Worm (Caenorhabditis elegans) whole organism, L4/young adult: ENCODE results near the gene map-2.

ENCODE experiments used
- W03F9.2 ChIP-seq: fragments of 150-350 bp; optimal IDR thresholded peaks from 2 replicates; lab custom pipeline; 2014; ENCODE audit warnings: missing biosample characterization, missing genetic modification characterization
- dao-5 ChIP-seq: sonication (generic microtip); optimal IDR thresholded peaks from 2 replicates; lab custom pipeline; 2016; ENCODE audit warnings: missing genotype, missing genetic modification characterization, moderate library complexity, missing compliant biosample characterization
- him-1 ChIP-seq: sonication (generic microtip); optimal IDR thresholded peaks from 2 replicates; lab custom pipeline; 2016; ENCODE audit warnings: missing genotype, missing genetic modification reagents, missing genetic modification characterization, missing compliant biosample characterization

ce11 chrIV:16865487-16865886, 10.8 kb upstream of the map-2 start, which contains the start of gene gtsf-1:
- TF ChIP-seq W03F9.2 (tag; lab: Kevin White, UChicago), result peak; percentile 61
- no peak for TF ChIP-seq him-1 (tag; lab: Kevin White, UChicago)
- TF ChIP-seq dao-5 (tag; lab: Kevin White, UChicago), result no peak
